Fruit fly (Drosophila melanogaster): ENCODE measurements around the gene Jhbp7.

- TF ChIP-seq CG6854 (GFP tag; optimal IDR thresholded peaks at IDR 0.05) (peak; percentile 89), topi (GFP tag; optimal IDR thresholded peaks at IDR 0.05) (no peak), Smox (GFP tag; optimal IDR thresholded peaks at IDR 0.05) (no peak)
These were observed 31.9 kb upstream of the Jhbp7 start for dm6 chr3R:25205413-25205977.
